Fruit fly (Drosophila melanogaster) Kc167 (cell line): ENCODE results near the gene Tctp.

Experiments used
- Myc ChIP-seq: fragments of >200 bp; optimal IDR thresholded peaks from 2 replicates; lab custom pipeline; 2017; ENCODE audit warnings: missing external identifiers
- Sin3A ChIP-seq: fragments of >200 bp; optimal IDR thresholded peaks from 2 replicates; lab custom pipeline; 2018; ENCODE audit warnings: missing external identifiers
- h ChIP-seq: fragments of >200 bp; optimal IDR thresholded peaks from 3 replicates; lab custom pipeline; 2018; ENCODE audit warnings: missing external identifiers
- insv ChIP-seq: fragments of >200 bp; optimal IDR thresholded peaks from 3 replicates; lab custom pipeline; 2018; ENCODE audit warnings: missing external identifiers
- psq ChIP-seq: fragments of >200 bp; optimal IDR thresholded peaks from 2 replicates; lab custom pipeline; 2017; ENCODE audit warnings: missing external identifiers

dm6 chr3R:11200885-11201421, 9.1 kb upstream of the Tctp start:
- no peak for TF ChIP-seq h
- no peak for TF ChIP-seq Myc (lab: Kevin White, UChicago)
- no peak for TF ChIP-seq Sin3A
- TF ChIP-seq insv (lab: Kevin White, UChicago) = no peak
- no peak for TF ChIP-seq psq (lab: Kevin White, UChicago)
